Fruit fly (Drosophila melanogaster): ENCODE results near the gene Taf6.

Taf6 gene

dm6 chr3L:19558674-19559073 lies 40.2 kb upstream of the Taf6 start:
- TF ChIP-seq Hr96 (GFP tag; optimal IDR thresholded peaks at IDR 0.05) (no peak), CG7101 (tag; optimal IDR thresholded peaks at IDR 0.05) (no peak), cic (GFP tag; optimal IDR thresholded peaks at IDR 0.05) (no peak), pad (GFP tag; optimal IDR thresholded peaks at IDR 0.05) (no peak), kay (GFP tag; ENCODE audit: borderline replicate concordance) (no peak), tj (GFP tag; optimal IDR thresholded peaks at IDR 0.05) (no peak), Mnt (GFP tag; optimal IDR thresholded peaks at IDR 0.05) (no peak), cnc (optimal IDR thresholded peaks at IDR 0.05) (no peak), CG5204 (GFP tag; optimal IDR thresholded peaks at IDR 0.05) (no peak), CG14711 (tag; optimal IDR thresholded peaks at IDR 0.05) (no peak), CG1620 (GFP tag; optimal IDR thresholded peaks at IDR 0.05) (no peak), CG11617 (GFP tag; optimal IDR thresholded peaks at IDR 0.05) (no peak)

dm6 chr3L:19559171-19559570 lies 39.7 kb upstream of the Taf6 start:
- TF ChIP-seq bab1 (GFP tag; optimal IDR thresholded peaks at IDR 0.05): no peak
- TF ChIP-seq Hr96 (GFP tag; optimal IDR thresholded peaks at IDR 0.05): no peak
- no peak for TF ChIP-seq tj (GFP tag; optimal IDR thresholded peaks at IDR 0.05)
- no peak for TF ChIP-seq CG7045 (GFP tag; optimal IDR thresholded peaks at IDR 0.05)
- TF ChIP-seq CG12768 (GFP tag; optimal IDR thresholded peaks at IDR 0.05): no peak
- no peak for TF ChIP-seq pad (GFP tag; optimal IDR thresholded peaks at IDR 0.05)
- no peak for TF ChIP-seq CG1620 (GFP tag; optimal IDR thresholded peaks at IDR 0.05)

- TF ChIP-seq Clk (GFP tag; optimal IDR thresholded peaks at IDR 0.05) (no peak), CG11617 (GFP tag; optimal IDR thresholded peaks at IDR 0.05) (no peak), CG12768 (GFP tag; optimal IDR thresholded peaks at IDR 0.05) (no peak), cic (GFP tag; optimal IDR thresholded peaks at IDR 0.05) (no peak)
These were observed 38.7 kb upstream of the Taf6 start for dm6 chr3L:19560005-19560694.

dm6 chr3L:19560695-19561246 lies 38.1 kb upstream of the Taf6 start:
- TF ChIP-seq CG33017 (tag; optimal IDR thresholded peaks at IDR 0.05) (no peak), cic (GFP tag; optimal IDR thresholded peaks at IDR 0.05) (no peak), CG7101 (tag; optimal IDR thresholded peaks at IDR 0.05) (peak; percentile 33), CG7045 (GFP tag; optimal IDR thresholded peaks at IDR 0.05) (peak; percentile 57), CG5204 (GFP tag; optimal IDR thresholded peaks at IDR 0.05) (peak; percentile 50), cnc (optimal IDR thresholded peaks at IDR 0.05) (no peak), CG14711 (tag; optimal IDR thresholded peaks at IDR 0.05) (peak; percentile 28)

dm6 chr3L:19561745-19562144 lies 37.1 kb upstream of the Taf6 start:
- no peak for TF ChIP-seq kay (GFP tag; ENCODE audit: borderline replicate concordance)
- no peak for TF ChIP-seq Hr96 (GFP tag; optimal IDR thresholded peaks at IDR 0.05)
- peak; percentile 25 for TF ChIP-seq CG5204 (GFP tag; optimal IDR thresholded peaks at IDR 0.05)
- TF ChIP-seq ovo (GFP tag; optimal IDR thresholded peaks at IDR 0.05): no peak
- no peak for TF ChIP-seq cnc (optimal IDR thresholded peaks at IDR 0.05)
- no peak for TF ChIP-seq tj (GFP tag; optimal IDR thresholded peaks at IDR 0.05)
- no peak for TF ChIP-seq bab1 (GFP tag; optimal IDR thresholded peaks at IDR 0.05)
- no peak for TF ChIP-seq pad (GFP tag; optimal IDR thresholded peaks at IDR 0.05)

dm6 chr3L:19562146-19562700 lies 36.7 kb upstream of the Taf6 start:
- no peak for TF ChIP-seq bab1 (GFP tag; optimal IDR thresholded peaks at IDR 0.05)
- TF ChIP-seq CG7045 (GFP tag; optimal IDR thresholded peaks at IDR 0.05): no peak
- no peak for TF ChIP-seq Crg-1 (GFP tag; optimal IDR thresholded peaks at IDR 0.05)
- no peak for TF ChIP-seq cic (GFP tag; optimal IDR thresholded peaks at IDR 0.05)
- no peak for TF ChIP-seq Hr96 (GFP tag; optimal IDR thresholded peaks at IDR 0.05)
- TF ChIP-seq CG11617 (GFP tag; optimal IDR thresholded peaks at IDR 0.05): no peak
- TF ChIP-seq cnc (optimal IDR thresholded peaks at IDR 0.05): no peak
- TF ChIP-seq Clk (GFP tag; optimal IDR thresholded peaks at IDR 0.05): no peak
- TF ChIP-seq CG7101 (tag; optimal IDR thresholded peaks at IDR 0.05): no peak
- TF ChIP-seq tj (GFP tag; optimal IDR thresholded peaks at IDR 0.05): no peak
- TF ChIP-seq toe (GFP tag; optimal IDR thresholded peaks at IDR 0.05): no peak
- TF ChIP-seq pad (GFP tag; optimal IDR thresholded peaks at IDR 0.05): no peak
- TF ChIP-seq CG12768 (GFP tag; optimal IDR thresholded peaks at IDR 0.05): no peak
- TF ChIP-seq Mnt (GFP tag; optimal IDR thresholded peaks at IDR 0.05): no peak
- TF ChIP-seq CG1620 (GFP tag; optimal IDR thresholded peaks at IDR 0.05): no peak
- no peak for TF ChIP-seq CG5204 (GFP tag; optimal IDR thresholded peaks at IDR 0.05)
- TF ChIP-seq kay (GFP tag; ENCODE audit: borderline replicate concordance): no peak
- no peak for TF ChIP-seq CG33017 (tag; optimal IDR thresholded peaks at IDR 0.05)
- no peak for TF ChIP-seq CG14711 (tag; optimal IDR thresholded peaks at IDR 0.05)
- no peak for TF ChIP-seq ovo (GFP tag; optimal IDR thresholded peaks at IDR 0.05)

dm6 chr3L:19563014-19563413 lies 35.9 kb upstream of the Taf6 start:
- TF ChIP-seq tj (GFP tag; optimal IDR thresholded peaks at IDR 0.05) (no peak), CG1620 (GFP tag; optimal IDR thresholded peaks at IDR 0.05) (no peak), CG7101 (tag; optimal IDR thresholded peaks at IDR 0.05) (no peak), CG7045 (GFP tag; optimal IDR thresholded peaks at IDR 0.05) (no peak), kay (GFP tag; ENCODE audit: borderline replicate concordance) (no peak), cnc (optimal IDR thresholded peaks at IDR 0.05) (no peak), CG5204 (GFP tag; optimal IDR thresholded peaks at IDR 0.05) (no peak), CG33017 (tag; optimal IDR thresholded peaks at IDR 0.05) (no peak), Mnt (GFP tag; optimal IDR thresholded peaks at IDR 0.05) (no peak), CG14711 (tag; optimal IDR thresholded peaks at IDR 0.05) (no peak), CG12768 (GFP tag; optimal IDR thresholded peaks at IDR 0.05) (no peak), bab1 (GFP tag; optimal IDR thresholded peaks at IDR 0.05) (no peak), Hr96 (GFP tag; optimal IDR thresholded peaks at IDR 0.05) (no peak), Clk (GFP tag; optimal IDR thresholded peaks at IDR 0.05) (no peak), CG11617 (GFP tag; optimal IDR thresholded peaks at IDR 0.05) (no peak), pad (GFP tag; optimal IDR thresholded peaks at IDR 0.05) (no peak), toe (GFP tag; optimal IDR thresholded peaks at IDR 0.05) (no peak), Crg-1 (GFP tag; optimal IDR thresholded peaks at IDR 0.05) (no peak)

All from whole organism, adult.